Fruit fly (Drosophila melanogaster) whole organism, embryonic: ENCODE results near the gene UBL3.
A peak's percentile ranks its signal among the peaks of the same experiment; 100 is the strongest.

Experiments used
- ATbp ChIP-seq: fragments of 200-800 bp; sonication (Bioruptor generic); optimal IDR thresholded peaks from 2 replicates; lab custom pipeline; 2017; ENCODE audit warnings: missing biosample characterization, mild to moderate bottlenecking, missing genetic modification characterization, missing genetic modification reagents
- Antp ChIP-seq: fragments of 200-800 bp; sonication (Bioruptor generic); optimal IDR thresholded peaks from 3 replicates; lab custom pipeline; 2016; ENCODE audit warnings: missing biosample characterization, missing genetic modification characterization
- CG11696 ChIP-seq: fragments of 200-800 bp; sonication (Bioruptor generic); IDR thresholded peaks from 2 replicates; pipeline ENCODE4 v1.3.6; 2022; ENCODE audit warnings: missing biosample characterization, missing genetic modification characterization
- CG12744 ChIP-seq: fragments of 200-800 bp; sonication (Bioruptor generic); optimal IDR thresholded peaks from 2 replicates; lab custom pipeline; 2016; ENCODE audit warnings: missing biosample characterization, missing genetic modification characterization
- CG12769 ChIP-seq: fragments of 200-800 bp; sonication (Bioruptor generic); optimal IDR thresholded peaks from 2 replicates; lab custom pipeline; 2019; ENCODE audit warnings: missing biosample characterization, mild to moderate bottlenecking, missing genetic modification characterization, moderate library complexity
- CG12942 ChIP-seq: fragments of 200-800 bp; sonication (Bioruptor generic); optimal IDR thresholded peaks from 3 replicates; lab custom pipeline; 2016; ENCODE audit warnings: missing biosample characterization, missing genetic modification characterization
- CG15011 ChIP-seq: fragments of 200-800 bp; sonication (Bioruptor generic); optimal IDR thresholded peaks from 3 replicates; lab custom pipeline; 2018; ENCODE audit warnings: missing biosample characterization, mild to moderate bottlenecking, missing genetic modification characterization
- CG1529 ChIP-seq: fragments of 200-800 bp; sonication (Bioruptor generic); optimal IDR thresholded peaks from 3 replicates; lab custom pipeline; 2018; ENCODE audit warnings: missing biosample characterization, missing genetic modification characterization
- CG15479 ChIP-seq: fragments of 200-800 bp; sonication (Bioruptor generic); optimal IDR thresholded peaks from 3 replicates; lab custom pipeline; 2019; ENCODE audit warnings: missing biosample characterization, mild to moderate bottlenecking, missing genetic modification characterization, moderate library complexity
- CG16813 ChIP-seq: fragments of 200-800 bp; sonication (Bioruptor generic); IDR thresholded peaks from 3 replicates; pipeline ENCODE4 v1.3.6; 2022; ENCODE audit warnings: missing biosample characterization, missing genetic modification characterization; ENCODE audit not compliant: partially characterized antibody
- CG2120 ChIP-seq: fragments of 200-800 bp; sonication (Bioruptor generic); optimal IDR thresholded peaks from 3 replicates; lab custom pipeline; 2016; ENCODE audit warnings: missing biosample characterization, missing genetic modification characterization
- CG32532 ChIP-seq: fragments of 200-800 bp; sonication (Bioruptor generic); IDR thresholded peaks from 2 replicates; pipeline ENCODE4 v1.3.6; 2022; ENCODE audit warnings: missing biosample characterization, missing genetic modification characterization
- CG4328 ChIP-seq: fragments of 200-800 bp; sonication (Bioruptor generic); optimal IDR thresholded peaks from 3 replicates; lab custom pipeline; 2017; ENCODE audit warnings: missing biosample characterization, missing genetic modification reagents, missing genetic modification characterization
- CG6175 ChIP-seq: fragments of 200-800 bp; sonication (Bioruptor generic); IDR thresholded peaks from 3 replicates; pipeline ENCODE4 v1.3.6; 2022; ENCODE audit warnings: missing biosample characterization, missing genetic modification characterization
- CG6272 ChIP-seq: fragments of 200-800 bp; sonication (Bioruptor generic); IDR thresholded peaks from 2 replicates; pipeline ENCODE4 v1.3.6; 2022; ENCODE audit warnings: missing biosample characterization, missing genetic modification characterization
- CG7786 ChIP-seq: fragments of 200-800 bp; sonication (Bioruptor generic); optimal IDR thresholded peaks from 2 replicates; lab custom pipeline; 2016; ENCODE audit warnings: missing biosample characterization, missing genetic modification characterization
- CG7839 ChIP-seq: fragments of 200-800 bp; sonication (Bioruptor generic); optimal IDR thresholded peaks from 3 replicates; lab custom pipeline; 2018; ENCODE audit warnings: missing biosample characterization, mild to moderate bottlenecking, missing genetic modification characterization, moderate library complexity
- Dad ChIP-seq: fragments of 200-800 bp; sonication (Bioruptor generic); optimal IDR thresholded peaks from 3 replicates; lab custom pipeline; 2016; ENCODE audit warnings: missing biosample characterization, missing genetic modification characterization
- Dll ChIP-seq: fragments of 200-800 bp; sonication (Bioruptor generic); IDR thresholded peaks from 4 replicates; pipeline ENCODE4 v1.3.6; 2022; ENCODE audit warnings: missing biosample characterization, missing genetic modification characterization; ENCODE audit not compliant: partially characterized antibody
- Doc3 ChIP-seq: fragments of 200-800 bp; sonication (Bioruptor generic); IDR thresholded peaks from 3 replicates; pipeline ENCODE4 v1.3.6; 2022; ENCODE audit warnings: missing biosample characterization, missing genetic modification characterization; ENCODE audit not compliant: partially characterized antibody
- Fer1 ChIP-seq: fragments of 200-800 bp; sonication (Bioruptor generic); optimal IDR thresholded peaks from 2 replicates; lab custom pipeline; 2017; ENCODE audit warnings: missing biosample characterization, mild to moderate bottlenecking, missing genetic modification characterization
- H15 ChIP-seq: fragments of 200-800 bp; sonication (Bioruptor generic); IDR thresholded peaks from 3 replicates; pipeline ENCODE4 v1.3.6; 2022; ENCODE audit warnings: missing biosample characterization, missing genetic modification characterization
- HLH4C ChIP-seq: fragments of 200-800 bp; sonication (Bioruptor generic); IDR thresholded peaks from 3 replicates; pipeline ENCODE4 v1.3.6; 2022; ENCODE audit warnings: missing biosample characterization, missing genetic modification characterization; ENCODE audit not compliant: partially characterized antibody
- Hmx ChIP-seq: fragments of 200-800 bp; sonication (Bioruptor generic); optimal IDR thresholded peaks from 2 replicates; lab custom pipeline; 2016; ENCODE audit warnings: missing biosample characterization, missing genetic modification characterization
- Hr78 ChIP-seq, 2 experiments: fragments of 200-800 bp in 1 of 2; fragments of >200 bp in 1 of 2; sonication (Bioruptor generic) in 1 of 2; optimal IDR thresholded peaks; 2 replicates each; lab custom pipeline; 2017 to 2019; ENCODE audit warnings: missing biosample characterization in 2 of 2, missing genetic modification characterization in 2 of 2, mild to moderate bottlenecking in 1 of 2, moderate library complexity in 1 of 2
- Oaz ChIP-seq: fragments of 200-800 bp; sonication (Bioruptor generic); IDR thresholded peaks from 2 replicates; pipeline ENCODE4 v1.3.6; 2022; ENCODE audit warnings: missing biosample characterization, missing genetic modification characterization
- Scr ChIP-seq: fragments of 200-800 bp; sonication (Bioruptor generic); IDR thresholded peaks from 2 replicates; pipeline ENCODE4 v1.3.6; 2022; ENCODE audit warnings: missing biosample characterization, missing genetic modification characterization; ENCODE audit not compliant: partially characterized antibody
- Sox102F ChIP-seq: fragments of 200-800 bp; sonication (Bioruptor generic); optimal IDR thresholded peaks from 2 replicates; lab custom pipeline; 2018; ENCODE audit warnings: missing biosample characterization, mild to moderate bottlenecking, missing genetic modification characterization, moderate library complexity
- Ssrp ChIP-seq: fragments of 200-800 bp; sonication (Bioruptor generic); optimal IDR thresholded peaks from 2 replicates; lab custom pipeline; 2018; ENCODE audit warnings: missing biosample characterization, mild to moderate bottlenecking, missing genetic modification characterization, moderate library complexity
- ara ChIP-seq: fragments of 200-800 bp; sonication (Bioruptor generic); IDR thresholded peaks from 2 replicates; pipeline ENCODE4 v1.3.6; 2022; ENCODE audit warnings: missing biosample characterization, missing genetic modification characterization
- bab2 ChIP-seq: fragments of 200-800 bp; sonication (Bioruptor generic); optimal IDR thresholded peaks from 2 replicates; lab custom pipeline; 2016; ENCODE audit warnings: missing biosample characterization, missing genetic modification characterization
- bbx ChIP-seq: fragments of 200-800 bp; sonication (Bioruptor generic); IDR thresholded peaks from 2 replicates; pipeline ENCODE4 v1.3.6; 2022; ENCODE audit warnings: missing biosample characterization, missing genetic modification characterization; ENCODE audit not compliant: partially characterized antibody
- crol ChIP-seq: fragments of 200-800 bp; sonication (Bioruptor generic); IDR thresholded peaks from 2 replicates; pipeline ENCODE4 v1.3.6; 2022; ENCODE audit warnings: missing biosample characterization, missing genetic modification characterization
- dati ChIP-seq: fragments of 200-800 bp; sonication (Bioruptor generic); IDR thresholded peaks from 2 replicates; pipeline ENCODE4 v1.3.6; 2022; ENCODE audit warnings: missing biosample characterization, missing genetic modification characterization
- dm ChIP-seq: fragments of 200-800 bp; sonication (Bioruptor generic); optimal IDR thresholded peaks from 3 replicates; lab custom pipeline; 2016; ENCODE audit warnings: missing biosample characterization, missing genetic modification characterization
- ems ChIP-seq: fragments of 200-800 bp; sonication (Bioruptor generic); optimal IDR thresholded peaks from 3 replicates; lab custom pipeline; 2016; ENCODE audit warnings: missing biosample characterization, missing genetic modification characterization
- fd64A ChIP-seq: fragments of 200-800 bp; sonication (Bioruptor generic); optimal IDR thresholded peaks from 3 replicates; lab custom pipeline; 2018; ENCODE audit warnings: missing biosample characterization, mild to moderate bottlenecking, missing genetic modification characterization
- gem ChIP-seq: fragments of 200-800 bp; sonication (Bioruptor generic); optimal IDR thresholded peaks from 2 replicates; lab custom pipeline; 2019; ENCODE audit warnings: missing biosample characterization, mild to moderate bottlenecking, missing genetic modification characterization, moderate library complexity
- grn ChIP-seq: fragments of 200-800 bp; sonication (Bioruptor generic); optimal IDR thresholded peaks from 3 replicates; lab custom pipeline; 2017; ENCODE audit warnings: missing biosample characterization, missing genetic modification characterization
- gt ChIP-seq: fragments of 200-800 bp; sonication (Bioruptor generic); IDR thresholded peaks from 2 replicates; pipeline ENCODE4 v1.3.6; 2022; ENCODE audit warnings: missing biosample characterization, missing genetic modification characterization
- kay ChIP-seq: fragments of 200-800 bp; sonication (Bioruptor generic); optimal IDR thresholded peaks from 2 replicates; lab custom pipeline; 2016; ENCODE audit warnings: missing biosample characterization, missing genetic modification characterization
- luna ChIP-seq: fragments of 200-800 bp; sonication (Bioruptor generic); optimal IDR thresholded peaks from 2 replicates; lab custom pipeline; 2016; ENCODE audit warnings: missing biosample characterization, missing genetic modification characterization
- oc ChIP-seq: fragments of 200-800 bp; sonication (Bioruptor generic); optimal IDR thresholded peaks from 2 replicates; lab custom pipeline; 2018; ENCODE audit warnings: missing biosample characterization, mild to moderate bottlenecking, missing genetic modification characterization, moderate library complexity
- pnt ChIP-seq: fragments of 200-800 bp; sonication (Bioruptor generic); optimal IDR thresholded peaks from 3 replicates; lab custom pipeline; 2016; ENCODE audit warnings: missing biosample characterization, missing genetic modification characterization
- sug ChIP-seq: fragments of 200-800 bp; optimal IDR thresholded peaks from 2 replicates; lab custom pipeline; 2019; ENCODE audit warnings: missing biosample characterization, mild to moderate bottlenecking, missing genetic modification characterization, moderate library complexity
- trh ChIP-seq: fragments of 200-800 bp; sonication (Bioruptor generic); optimal IDR thresholded peaks from 2 replicates; lab custom pipeline; 2016; ENCODE audit warnings: missing biosample characterization, missing genetic modification characterization
- ttk ChIP-seq: fragments of 200-800 bp; sonication (Bioruptor generic); IDR thresholded peaks from 2 replicates; pipeline ENCODE4 v2.1.2; 2022; ENCODE audit warnings: missing biosample characterization, missing genetic modification characterization
- unc-4 ChIP-seq: fragments of 200-800 bp; sonication (Bioruptor generic); IDR thresholded peaks from 2 replicates; pipeline ENCODE4 v1.3.6; 2022; ENCODE audit warnings: missing biosample characterization, missing genetic modification characterization; ENCODE audit not compliant: partially characterized antibody
- zen2 ChIP-seq: fragments of 200-800 bp; sonication (Bioruptor generic); IDR thresholded peaks from 3 replicates; pipeline ENCODE4 v1.3.6; 2022; ENCODE audit warnings: missing biosample characterization, missing genetic modification characterization; ENCODE audit not compliant: partially characterized antibody

UBL3 gene

dm6 chrX:15889780-15890608 is 37.0 kb upstream of the UBL3 start, which contains the start of the genes MSBP and CG15916 (continued):
- TF ChIP-seq gem (peak; percentile 62), CG6175 (GFP tag; lab: Robert Waterston, UW) (no peak), trh (GFP tag; lab: Kevin White, UChicago) (no peak), ATbp (no peak), CG6272 (GFP tag; lab: Robert Waterston, UW) (no peak), luna (no peak), gt (GFP tag; lab: Robert Waterston, UW) (no peak), Hmx (GFP tag; lab: Kevin White, UChicago) (no peak), Antp (no peak), CG11696 (GFP tag; lab: Robert Waterston, UW) (no peak), Hr78 (GFP tag; optimal IDR thresholded peaks at IDR 0.05; lab: Kevin White, UChicago) (peak in 1 of 2 experiments; percentile 87), ara (GFP tag; lab: Robert Waterston, UW) (no peak), fd64A (GFP tag; lab: Kevin White, UChicago) (no peak), ems (no peak), crol (no peak), CG32532 (GFP tag; lab: Robert Waterston, UW) (no peak), unc-4 (GFP tag; lab: Robert Waterston, UW) (no peak), sug (tag; lab: Kevin White, UChicago) (peak; percentile 20), bbx (GFP tag; lab: Robert Waterston, UW) (no peak), grn (GFP tag; lab: Kevin White, UChicago) (no peak), CG12769 (tag; lab: Kevin White, UChicago) (no peak), oc (tag; lab: Kevin White, UChicago) (no peak), ttk (GFP tag; lab: Robert Waterston, UW) (no peak), Doc3 (GFP tag; lab: Robert Waterston, UW) (no peak), CG7786 (GFP tag; lab: Kevin White, UChicago) (no peak), kay (GFP tag; lab: Kevin White, UChicago) (no peak), H15 (GFP tag; lab: Robert Waterston, UW) (no peak), pnt (GFP tag; lab: Kevin White, UChicago) (no peak), Fer1 (GFP tag; lab: Kevin White, UChicago) (no peak), HLH4C (GFP tag; lab: Robert Waterston, UW) (no peak), CG1529 (no peak), CG12744 (GFP tag; lab: Kevin White, UChicago) (no peak), Sox102F (GFP tag; lab: Kevin White, UChicago) (no peak), Scr (GFP tag; lab: Robert Waterston, UW) (peak; percentile 30; the same call in 1 of the 2 replicates), CG2120 (peak; percentile 41), dati (GFP tag; lab: Robert Waterston, UW) (no peak), CG4328 (GFP tag; lab: Kevin White, UChicago) (no peak), bab2 (no peak), CG7839 (peak; percentile 45), zen2 (GFP tag; lab: Robert Waterston, UW) (no peak), CG16813 (GFP tag; lab: Robert Waterston, UW) (no peak), CG15011 (no peak), Ssrp (tag; lab: Kevin White, UChicago) (peak; percentile 53), CG15479 (GFP tag; lab: Kevin White, UChicago) (no peak), CG12942 (no peak), Dll (GFP tag; lab: Robert Waterston, UW) (no peak), Oaz (GFP tag; lab: Robert Waterston, UW) (no peak), dm (GFP tag; lab: Kevin White, UChicago) (no peak), Dad (GFP tag; lab: Kevin White, UChicago) (no peak)
